Fruit fly (Drosophila melanogaster): ENCODE measurements around the gene CG32176.

Gene CG32176

DNA sequence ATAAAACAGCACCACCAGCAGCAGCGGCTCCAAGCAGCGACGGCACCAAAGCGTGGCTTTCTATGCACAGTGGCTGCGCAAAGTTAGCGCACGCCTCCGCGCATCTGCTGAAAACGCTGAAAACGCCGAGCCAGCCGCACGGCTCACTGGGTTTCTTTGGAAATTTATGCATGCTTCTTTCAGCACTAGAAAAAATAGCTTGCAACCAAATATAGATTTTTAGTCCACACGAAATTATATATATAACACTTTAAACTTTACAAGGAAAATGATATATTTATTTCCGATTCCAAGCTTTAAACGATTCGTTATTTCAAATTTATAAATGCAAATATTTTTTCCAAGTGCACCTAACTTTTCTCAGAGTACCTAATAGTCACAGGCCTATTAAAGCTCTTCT, 29.0 kb upstream of the CG32176 start:
- TF ChIP-seq pan (optimal IDR thresholded peaks at IDR 0.05) (no peak), Dll (optimal IDR thresholded peaks at IDR 0.05) (no peak), CG8478 (optimal IDR thresholded peaks at IDR 0.05) (no peak), psq (optimal IDR thresholded peaks at IDR 0.05) (no peak), EcR (GFP tag; optimal IDR thresholded peaks at IDR 0.05) (no peak), usp (GFP tag; optimal IDR thresholded peaks at IDR 0.05) (no peak)

DNA sequence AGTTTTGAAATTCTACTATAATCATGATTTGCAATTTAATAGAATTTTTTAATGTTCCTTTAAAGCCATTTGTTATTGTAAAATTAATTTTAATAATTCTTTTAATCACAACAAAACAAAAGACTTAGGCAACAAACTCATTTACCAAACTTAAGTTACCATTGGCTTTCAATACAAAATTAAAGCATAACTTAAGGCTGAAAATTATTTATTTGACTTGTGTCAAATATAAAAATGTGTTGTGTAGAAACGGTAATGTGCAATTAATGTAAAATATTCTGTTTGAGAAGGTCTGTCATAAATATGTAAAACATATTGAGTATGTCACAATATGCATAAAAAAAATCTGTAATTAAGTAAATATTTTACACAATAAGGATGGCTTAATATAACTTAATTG, 26.6 kb upstream of the CG32176 start:
- TF ChIP-seq usp (GFP tag; optimal IDR thresholded peaks at IDR 0.05), result no peak
- no peak for TF ChIP-seq pan (optimal IDR thresholded peaks at IDR 0.05)
- TF ChIP-seq EcR (GFP tag; optimal IDR thresholded peaks at IDR 0.05), result no peak
- TF ChIP-seq Dll (optimal IDR thresholded peaks at IDR 0.05), result no peak
- no peak for TF ChIP-seq CG8478 (optimal IDR thresholded peaks at IDR 0.05)
- no peak for TF ChIP-seq psq (optimal IDR thresholded peaks at IDR 0.05)

DNA sequence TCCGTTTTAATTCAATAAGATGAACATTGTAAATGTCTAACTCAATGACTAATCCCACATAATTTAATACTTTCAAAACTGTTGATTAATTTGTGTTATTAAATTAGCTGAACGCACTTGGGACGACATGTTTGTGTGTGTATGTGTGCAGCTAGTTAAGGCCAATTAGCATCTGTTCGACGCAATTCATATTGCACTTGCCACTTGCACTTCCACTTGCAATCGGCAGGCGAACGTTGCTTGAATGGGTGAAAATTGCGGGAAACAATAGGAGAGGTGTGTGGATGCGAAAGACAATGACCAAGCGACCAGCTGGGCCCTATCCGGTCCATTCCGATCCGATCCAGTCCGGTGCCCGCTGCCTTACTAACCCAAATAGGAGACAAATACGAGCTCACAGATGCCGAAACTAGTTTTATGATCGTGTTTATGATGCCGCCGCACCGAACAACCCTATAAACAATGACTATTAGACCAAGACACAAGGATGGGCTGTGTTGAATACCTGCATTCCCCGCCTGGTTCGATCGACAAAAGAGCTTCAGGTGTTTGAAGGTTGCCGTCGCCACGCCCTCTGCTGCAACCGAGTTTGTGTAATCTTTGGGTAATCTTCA, 26.1 kb upstream of the CG32176 start:
- TF ChIP-seq pan (optimal IDR thresholded peaks at IDR 0.05), result no peak
- TF ChIP-seq EcR (GFP tag; optimal IDR thresholded peaks at IDR 0.05), result no peak
- TF ChIP-seq CG8478 (optimal IDR thresholded peaks at IDR 0.05), result no peak
- TF ChIP-seq Dll (optimal IDR thresholded peaks at IDR 0.05), result no peak
- no peak for TF ChIP-seq psq (optimal IDR thresholded peaks at IDR 0.05)
- TF ChIP-seq usp (GFP tag; optimal IDR thresholded peaks at IDR 0.05), result no peak

DNA sequence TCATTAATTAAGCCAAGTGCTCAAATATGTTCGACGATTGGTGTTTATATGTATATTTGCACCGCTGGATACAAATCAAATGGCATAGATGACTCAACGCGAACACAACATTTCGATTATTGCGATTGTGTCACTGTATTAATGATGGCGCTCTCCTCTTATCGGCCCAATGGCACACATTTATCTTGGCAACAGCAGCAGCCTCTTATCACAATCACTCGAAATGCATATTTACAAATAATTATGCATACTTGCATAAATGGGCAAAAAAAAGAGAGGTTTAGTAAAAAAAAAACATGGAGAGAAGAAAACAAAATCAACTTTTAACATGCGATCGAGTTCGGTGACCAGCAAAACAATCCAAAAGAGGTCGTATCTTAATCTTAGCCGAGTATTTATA, 22.4 kb upstream of the CG32176 start:
- TF ChIP-seq CG8478 (optimal IDR thresholded peaks at IDR 0.05), result no peak
- no peak for TF ChIP-seq pan (optimal IDR thresholded peaks at IDR 0.05)
- TF ChIP-seq EcR (GFP tag; optimal IDR thresholded peaks at IDR 0.05), result no peak
- TF ChIP-seq psq (optimal IDR thresholded peaks at IDR 0.05), result no peak
- TF ChIP-seq Dll (optimal IDR thresholded peaks at IDR 0.05), result no peak
- TF ChIP-seq usp (GFP tag; optimal IDR thresholded peaks at IDR 0.05), result no peak

DNA sequence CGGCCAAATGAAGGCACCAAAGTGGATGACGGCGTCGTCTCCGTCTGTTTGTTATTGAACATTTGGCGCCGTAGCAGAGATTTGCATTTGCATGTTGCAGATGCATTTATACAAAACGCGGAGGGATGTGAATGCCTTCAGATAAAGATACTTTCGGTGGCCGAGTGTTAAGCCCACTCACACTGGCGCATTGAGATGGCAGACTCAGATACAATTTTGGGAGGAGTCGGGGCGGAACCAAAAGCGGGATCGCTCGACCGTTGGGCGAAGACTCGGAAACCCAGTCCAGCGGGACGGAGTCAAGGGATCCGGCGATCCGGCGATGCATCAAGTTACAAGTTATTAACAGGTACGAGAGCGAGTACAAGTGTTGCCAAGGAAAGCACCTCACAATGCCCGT, 21.5 kb upstream of the CG32176 start:
- TF ChIP-seq CG8478 (optimal IDR thresholded peaks at IDR 0.05) (no peak), psq (optimal IDR thresholded peaks at IDR 0.05) (no peak), usp (GFP tag; optimal IDR thresholded peaks at IDR 0.05) (no peak), Dll (optimal IDR thresholded peaks at IDR 0.05) (no peak), pan (optimal IDR thresholded peaks at IDR 0.05) (no peak), EcR (GFP tag; optimal IDR thresholded peaks at IDR 0.05) (no peak)

DNA sequence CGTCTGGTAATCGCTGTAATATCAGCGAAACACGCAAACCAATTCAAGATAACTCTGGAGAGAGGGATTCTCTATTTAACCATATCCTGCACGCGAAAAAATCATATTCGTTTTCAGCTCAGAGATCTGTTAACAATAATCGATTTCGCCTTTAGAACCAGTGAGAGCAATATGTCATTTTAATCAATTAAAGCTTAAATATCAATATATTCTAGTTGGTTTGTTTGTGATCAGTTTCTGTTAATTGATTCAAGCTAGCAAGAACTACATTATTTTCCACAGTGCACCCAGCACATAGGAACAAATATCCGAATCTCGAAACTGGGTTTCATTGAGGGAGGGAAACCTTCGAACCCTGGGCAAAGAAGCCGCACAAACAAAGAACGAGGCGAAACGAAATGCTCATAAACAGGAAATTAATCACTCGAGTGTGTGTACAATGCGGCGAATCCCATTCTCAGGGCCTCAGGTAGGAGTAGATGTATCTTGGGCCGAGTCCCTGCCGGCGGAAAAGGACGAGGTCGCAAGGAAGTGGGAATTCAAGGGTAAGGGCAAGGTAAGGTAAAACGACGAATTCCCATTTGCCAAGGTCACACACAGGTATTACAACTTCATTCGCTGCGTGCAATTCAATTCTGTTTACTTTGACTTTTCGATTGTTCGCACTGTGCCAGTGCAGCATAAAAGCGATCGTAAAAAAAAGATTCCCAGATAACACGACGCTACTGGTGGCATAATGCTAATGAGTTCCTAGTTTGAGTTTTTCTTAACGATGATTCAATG, 17.5 kb upstream of the CG32176 start:
- TF ChIP-seq EcR (GFP tag; optimal IDR thresholded peaks at IDR 0.05) (no peak), psq (optimal IDR thresholded peaks at IDR 0.05) (no peak), CG8478 (optimal IDR thresholded peaks at IDR 0.05) (no peak), Dll (optimal IDR thresholded peaks at IDR 0.05) (no peak), usp (GFP tag; optimal IDR thresholded peaks at IDR 0.05) (no peak), pan (optimal IDR thresholded peaks at IDR 0.05) (no peak)

DNA sequence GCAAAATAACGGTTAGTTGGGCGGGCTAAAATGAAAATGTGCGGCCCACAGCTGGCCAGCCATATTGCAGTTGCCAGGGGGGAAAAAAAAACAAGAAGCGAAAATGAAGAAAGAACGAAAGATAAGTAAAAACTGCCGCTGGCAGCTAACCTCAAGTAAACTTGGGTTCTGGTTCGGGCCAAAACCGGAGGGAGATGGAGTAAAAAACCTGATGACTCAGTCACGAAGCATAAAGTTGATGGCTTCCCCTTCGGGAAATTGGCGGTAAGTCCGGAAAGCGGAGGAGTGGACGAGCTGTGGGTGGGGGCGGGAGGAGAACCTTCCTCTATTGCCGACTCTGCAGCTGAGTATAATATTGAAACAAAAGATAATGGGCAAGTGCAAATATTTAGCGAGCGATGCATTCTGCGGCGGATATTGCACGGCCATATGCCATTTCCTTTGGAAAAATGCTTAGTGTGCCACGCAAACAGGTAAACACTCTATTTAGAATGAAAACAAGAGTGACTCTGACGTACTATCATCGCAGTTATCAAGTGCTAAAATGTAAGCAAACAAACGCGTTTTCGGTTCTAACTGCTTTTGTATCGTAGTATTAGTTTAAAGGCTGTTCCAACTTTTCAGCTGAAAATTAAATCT, 14.4 kb upstream of the CG32176 start:
- no peak for TF ChIP-seq CG8478 (optimal IDR thresholded peaks at IDR 0.05)
- peak in 1 of 2 experiments; percentile 60 for TF ChIP-seq EcR (GFP tag; optimal IDR thresholded peaks at IDR 0.05)
- TF ChIP-seq usp (GFP tag; optimal IDR thresholded peaks at IDR 0.05), result no peak
- no peak for TF ChIP-seq psq (optimal IDR thresholded peaks at IDR 0.05)
- no peak for TF ChIP-seq Dll (optimal IDR thresholded peaks at IDR 0.05)
- no peak for TF ChIP-seq pan (optimal IDR thresholded peaks at IDR 0.05)

DNA sequence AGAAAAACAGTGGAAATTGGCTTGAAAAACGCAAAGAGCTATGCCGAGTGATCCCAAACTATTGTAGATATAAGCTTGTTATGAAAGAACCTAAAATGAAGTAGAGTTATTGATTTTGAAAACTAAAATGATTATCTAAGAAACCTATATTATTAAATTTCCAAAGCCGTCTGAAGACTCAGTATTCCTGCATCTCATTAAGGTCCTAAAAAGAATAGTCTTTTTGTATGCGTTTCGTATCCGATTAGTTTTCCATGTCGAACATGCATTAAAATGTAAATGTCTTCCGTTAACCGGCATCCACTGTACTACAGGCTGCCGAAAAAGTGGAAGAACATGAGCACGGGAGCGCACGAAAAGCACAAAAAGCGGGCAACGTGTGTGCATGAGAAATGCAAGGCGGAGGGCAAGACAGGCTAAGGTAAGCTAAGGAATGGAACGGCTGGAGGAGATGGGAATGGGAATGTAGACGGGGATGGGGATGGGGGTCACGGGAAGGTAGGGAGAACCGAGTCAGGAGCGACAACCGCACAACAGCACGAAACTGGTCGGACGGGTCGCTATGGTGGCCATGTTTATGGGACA, 13.0 kb upstream of the CG32176 start:
- TF ChIP-seq Dll (optimal IDR thresholded peaks at IDR 0.05), result no peak
- TF ChIP-seq EcR (GFP tag; optimal IDR thresholded peaks at IDR 0.05), result peak in 1 of 2 experiments; percentile 80

DNA sequence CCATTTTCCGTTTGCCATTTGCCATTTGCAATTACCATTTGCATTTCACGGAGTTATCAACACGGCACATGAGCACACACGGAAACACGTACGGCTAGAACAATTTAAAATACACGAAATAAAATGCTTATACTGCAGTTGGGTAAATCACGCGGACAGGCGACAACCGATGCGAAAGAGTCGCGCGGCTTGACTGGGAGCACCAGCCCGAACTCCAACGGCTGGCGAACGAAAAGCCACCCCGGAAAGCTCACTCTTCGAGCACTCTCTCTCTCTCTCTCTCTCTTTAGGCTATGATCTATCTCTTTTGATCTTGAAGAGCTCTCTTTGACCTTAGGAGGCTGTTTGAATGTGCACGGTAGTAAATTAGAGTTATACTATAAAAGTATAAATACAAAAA, 12.3 kb upstream of the CG32176 start, which contains the start of gene blot:
Gene blot, minus strand, starts transcription at position 196 of the 400 bp plus-strand sequence.
- TF ChIP-seq usp (GFP tag; optimal IDR thresholded peaks at IDR 0.05) (no peak), Dll (optimal IDR thresholded peaks at IDR 0.05) (peak; percentile 12)

DNA sequence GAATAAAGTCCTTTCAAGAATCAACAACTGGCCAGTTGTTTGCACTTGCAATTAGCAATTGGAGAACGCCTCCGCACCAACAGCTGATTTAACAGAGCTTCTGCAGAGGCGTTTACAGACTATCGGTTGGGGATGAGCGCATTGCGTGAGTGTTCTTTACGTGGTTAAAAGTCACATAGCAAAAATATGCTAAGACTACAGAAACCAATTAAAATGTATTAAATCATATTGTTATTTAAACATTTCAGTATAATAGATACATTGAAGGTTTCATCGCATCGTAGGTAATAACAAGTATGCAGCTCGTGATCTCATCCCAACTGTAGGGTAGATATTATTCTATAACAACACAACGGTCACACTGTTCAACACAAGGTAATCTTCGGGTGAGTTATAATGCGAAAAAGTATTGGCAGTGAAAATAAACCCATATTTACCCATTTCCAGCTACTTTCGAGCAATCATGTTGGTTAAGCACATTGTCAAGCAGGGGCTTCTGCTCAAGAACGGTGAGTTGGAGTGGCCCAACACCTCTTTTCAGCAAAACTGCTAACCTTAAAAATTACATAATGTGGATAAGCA, 8.4 kb upstream of the CG32176 start, which contains the start of the genes Sec3 and COX7B:
Gene Sec3, minus strand, starts transcription at position 86 of the 582 bp plus-strand sequence.
Gene COX7B, plus strand, starts transcription at position 346 of the 582 bp plus-strand sequence.
- TF ChIP-seq pan (optimal IDR thresholded peaks at IDR 0.05) (no peak), psq (optimal IDR thresholded peaks at IDR 0.05) (no peak), CG8478 (optimal IDR thresholded peaks at IDR 0.05) (no peak), Dll (optimal IDR thresholded peaks at IDR 0.05) (no peak), EcR (GFP tag; optimal IDR thresholded peaks at IDR 0.05) (no peak), usp (GFP tag; optimal IDR thresholded peaks at IDR 0.05) (no peak)

DNA sequence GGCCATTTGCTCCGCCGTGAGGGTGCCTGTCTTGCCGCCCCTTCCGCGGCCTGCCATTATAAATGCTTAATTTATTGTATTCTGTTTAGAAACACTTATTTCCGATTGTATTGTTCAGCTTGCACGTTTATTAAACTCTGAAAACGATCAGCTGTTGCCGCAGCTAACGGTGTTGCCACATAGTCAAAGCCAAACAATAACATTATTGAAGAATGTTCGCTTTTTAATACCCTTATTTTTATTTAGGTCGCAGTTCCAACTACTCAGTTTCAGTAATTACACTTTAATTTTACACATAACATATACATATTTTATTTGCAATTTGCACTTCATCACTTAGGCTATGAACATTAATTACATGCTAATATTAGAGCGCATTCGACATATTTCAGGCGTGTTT, 6.7 kb upstream of the CG32176 start, which contains the start of gene Polr3G:
Gene Polr3G, minus strand, starts transcription at position 118 of the 400 bp plus-strand sequence.
- no peak for TF ChIP-seq psq (optimal IDR thresholded peaks at IDR 0.05)
- no peak for TF ChIP-seq Dll (optimal IDR thresholded peaks at IDR 0.05)
- TF ChIP-seq EcR (GFP tag; optimal IDR thresholded peaks at IDR 0.05), result no peak
- no peak for TF ChIP-seq CG8478 (optimal IDR thresholded peaks at IDR 0.05)
- TF ChIP-seq pan (optimal IDR thresholded peaks at IDR 0.05), result no peak
- TF ChIP-seq usp (GFP tag; optimal IDR thresholded peaks at IDR 0.05), result no peak

All from whole organism.